Worm (Caenorhabditis elegans): ENCODE results near the gene T13C5.3.

- TF ChIP-seq ztf-11 (tag; optimal IDR thresholded peaks at IDR 0.05), result no peak
- no peak for TF ChIP-seq unc-39 (tag; optimal IDR thresholded peaks at IDR 0.05)
- TF ChIP-seq R02D3.7 (tag; optimal IDR thresholded peaks at IDR 0.05), result no peak
- peak in 1 of 2 experiments; percentile 93 for TF ChIP-seq unc-62 (GFP tag; optimal IDR thresholded peaks at IDR 0.05 in 1 of 2)
- no peak for TF ChIP-seq unc-62 (tag; optimal IDR thresholded peaks at IDR 0.05)
- TF ChIP-seq egl-27 (tag; optimal IDR thresholded peaks at IDR 0.05), result no peak
- TF ChIP-seq attf-4 (tag; optimal IDR thresholded peaks at IDR 0.05), result no peak
- TF ChIP-seq lin-13 (GFP tag; optimal IDR thresholded peaks at IDR 0.05), result no peak
- TF ChIP-seq hlh-11 (tag; optimal IDR thresholded peaks at IDR 0.05), result peak; percentile 60
Measured at ce11 chrX:6169252-6169651, 9.1 kb upstream of the T13C5.3 start, which contains the start of gene T25B2.2.

Measured in whole organism, L4 larva.